Worm (Caenorhabditis elegans): ENCODE results near the gene lin-49.

ce11 chrIV:8626294-8626693 lies 5.8 kb downstream of the lin-49 start:
- TF ChIP-seq klf-2 (GFP tag; conservative IDR thresholded peaks at IDR 0.05) (no peak), cog-1 (tag; optimal IDR thresholded peaks at IDR 0.05) (no peak)

Data from whole organism, midembryonic.